Fruit fly (Drosophila melanogaster) Kc167 (cell line): Measurements from ENCODE around the gene CG8814.

Experiments used
- Myc ChIP-seq: fragments of >200 bp; optimal IDR thresholded peaks from 2 replicates; lab custom pipeline; 2017; ENCODE audit warnings: missing external identifiers
- Sin3A ChIP-seq: fragments of >200 bp; optimal IDR thresholded peaks from 2 replicates; lab custom pipeline; 2018; ENCODE audit warnings: missing external identifiers
- h ChIP-seq: fragments of >200 bp; optimal IDR thresholded peaks from 3 replicates; lab custom pipeline; 2018; ENCODE audit warnings: missing external identifiers
- insv ChIP-seq: fragments of >200 bp; optimal IDR thresholded peaks from 3 replicates; lab custom pipeline; 2018; ENCODE audit warnings: missing external identifiers
- psq ChIP-seq: fragments of >200 bp; optimal IDR thresholded peaks from 2 replicates; lab custom pipeline; 2017; ENCODE audit warnings: missing external identifiers
- ttk ChIP-seq: sonication (Bioruptor generic); optimal IDR thresholded peaks from 2 replicates; lab custom pipeline; 2017; ENCODE audit warnings: missing external identifiers

DNA sequence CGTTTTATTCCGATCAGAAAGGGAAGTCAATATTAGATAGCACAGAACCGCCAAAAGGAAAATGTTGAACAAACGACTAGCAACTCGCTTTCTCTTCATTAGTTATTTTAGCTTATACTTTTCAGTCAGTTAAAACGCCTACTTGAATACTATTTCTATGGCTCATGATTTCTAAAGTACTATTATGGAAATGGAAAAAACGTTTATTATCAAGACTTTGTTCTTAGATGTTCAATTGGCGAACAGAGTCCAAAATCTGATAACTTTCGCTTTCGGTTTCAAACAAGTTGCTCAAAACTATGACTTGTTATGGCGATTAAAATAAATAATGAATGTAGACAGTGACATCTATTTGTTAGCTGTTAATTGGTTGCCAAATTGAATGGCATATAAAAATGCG lies 49.3 kb upstream of the CG8814 start, which contains the start of gene CG3123:
- no peak for TF ChIP-seq insv
- TF ChIP-seq ttk (lab: Kevin White, UChicago) = no peak
- TF ChIP-seq psq (lab: Kevin White, UChicago) = no peak
- TF ChIP-seq Myc (lab: Kevin White, UChicago) = no peak
- TF ChIP-seq Sin3A (lab: Kevin White, UChicago) = no peak
- no peak for TF ChIP-seq h (lab: Kevin White, UChicago)
